Worm (Caenorhabditis elegans) whole organism, mixed stage, embryonic: Measurements from ENCODE around the gene bcl-7.

ENCODE experiments used
- M03D4.4 ChIP-seq: sonication (generic microtip); optimal IDR thresholded peaks from 2 replicates; lab custom pipeline; 2017; ENCODE audit warnings: mild to moderate bottlenecking, missing genetic modification characterization, missing compliant biosample characterization
- bed-3 ChIP-seq: fragments of 200-800 bp; sonication (Bioruptor generic); optimal IDR thresholded peaks from 3 replicates; lab custom pipeline; 2018; ENCODE audit warnings: mild to moderate bottlenecking, missing genetic modification characterization, moderate library complexity, missing compliant biosample characterization
- blmp-1 ChIP-seq: fragments of 150-350 bp; optimal IDR thresholded peaks from 2 replicates; lab custom pipeline; 2014; ENCODE audit warnings: missing biosample characterization, missing genetic modification characterization
- ceh-39 ChIP-seq: fragments of 150-350 bp; optimal IDR thresholded peaks from 2 replicates; lab custom pipeline; 2014; ENCODE audit warnings: missing biosample characterization, missing genetic modification characterization
- ceh-43 ChIP-seq: fragments of 200-800 bp; sonication (Bioruptor generic); optimal IDR thresholded peaks from 2 replicates; lab custom pipeline; 2018; ENCODE audit warnings: mild to moderate bottlenecking, missing genetic modification characterization, moderate library complexity, missing compliant biosample characterization
- ceh-83 ChIP-seq: fragments of 200-800 bp; sonication (Bioruptor generic); optimal IDR thresholded peaks from 2 replicates; lab custom pipeline; 2018; ENCODE audit warnings: mild to moderate bottlenecking, missing genetic modification characterization, missing compliant biosample characterization
- ces-1 ChIP-seq: fragments of 150-350 bp; optimal IDR thresholded peaks from 2 replicates; lab custom pipeline; 2014; ENCODE audit warnings: missing biosample characterization, missing genetic modification reagents, missing genetic modification characterization
- cnd-1 ChIP-seq: fragments of 200-800 bp; sonication (Bioruptor generic); optimal IDR thresholded peaks from 2 replicates; lab custom pipeline; 2018; ENCODE audit warnings: mild to moderate bottlenecking, missing genetic modification characterization, missing compliant biosample characterization
- drap-1 ChIP-seq: fragments of 200-800 bp; sonication (Bioruptor generic); optimal IDR thresholded peaks from 3 replicates; lab custom pipeline; 2018; ENCODE audit warnings: mild to moderate bottlenecking, missing genetic modification characterization, missing compliant biosample characterization
- elt-1 ChIP-seq: sonication (generic microtip); optimal IDR thresholded peaks from 2 replicates; lab custom pipeline; 2017; ENCODE audit warnings: missing genetic modification characterization, mild to moderate bottlenecking, missing compliant biosample characterization, antibody characterized with exemption, moderate library complexity, borderline replicate concordance; ENCODE audit not compliant: insufficient read depth
- elt-3 ChIP-seq: fragments of 150-350 bp; optimal IDR thresholded peaks from 2 replicates; lab custom pipeline; 2014; ENCODE audit warnings: missing biosample characterization, missing genetic modification characterization
- flh-1 ChIP-seq: fragments of 200-800 bp; sonication (Bioruptor generic); optimal IDR thresholded peaks from 2 replicates; lab custom pipeline; 2018; ENCODE audit warnings: mild to moderate bottlenecking, missing genetic modification characterization, moderate library complexity, missing compliant biosample characterization
- hlh-1 ChIP-seq: fragments of 150-350 bp; optimal IDR thresholded peaks from 2 replicates; lab custom pipeline; 2014; ENCODE audit warnings: missing biosample characterization, missing genetic modification reagents, missing genetic modification characterization
- lin-13 ChIP-seq: fragments of 150-350 bp; optimal IDR thresholded peaks from 2 replicates; lab custom pipeline; 2014; ENCODE audit warnings: missing biosample characterization, missing genetic modification characterization
- lsy-2 ChIP-seq: fragments of 150-350 bp; optimal IDR thresholded peaks from 2 replicates; lab custom pipeline; 2014; ENCODE audit warnings: missing biosample characterization, missing genetic modification characterization
- mab-5 ChIP-seq: fragments of 150-350 bp; optimal IDR thresholded peaks from 2 replicates; lab custom pipeline; 2014; ENCODE audit warnings: missing biosample characterization, missing genetic modification characterization
- mep-1 ChIP-seq: fragments of 150-350 bp; optimal IDR thresholded peaks from 2 replicates; lab custom pipeline; 2017; ENCODE audit warnings: missing biosample characterization, missing genetic modification reagents, missing genetic modification characterization, inconsistent platforms
- mls-2 ChIP-seq: sonication (generic microtip); optimal IDR thresholded peaks from 2 replicates; lab custom pipeline; 2016; ENCODE audit warnings: mild to moderate bottlenecking, missing genetic modification characterization, moderate library complexity, missing compliant biosample characterization
- nhr-12 ChIP-seq: fragments of 150-350 bp; optimal IDR thresholded peaks from 2 replicates; lab custom pipeline; 2014; ENCODE audit warnings: missing biosample characterization, missing genetic modification characterization
- nhr-2 ChIP-seq: fragments of 150-350 bp; optimal IDR thresholded peaks from 2 replicates; lab custom pipeline; 2014; ENCODE audit warnings: missing biosample characterization, missing genetic modification characterization
- nhr-28 ChIP-seq: fragments of 150-350 bp; optimal IDR thresholded peaks from 2 replicates; lab custom pipeline; 2014; ENCODE audit warnings: missing biosample characterization, missing genetic modification characterization
- nhr-76 ChIP-seq: sonication (generic microtip); optimal IDR thresholded peaks from 2 replicates; lab custom pipeline; 2017; ENCODE audit warnings: missing biosample characterization, missing genetic modification characterization
- pha-4 ChIP-seq: fragments of 150-350 bp; optimal IDR thresholded peaks from 2 replicates; lab custom pipeline; 2018; ENCODE audit warnings: missing biosample characterization, missing genetic modification reagents, missing genetic modification characterization
- sem-2 ChIP-seq: fragments of 200-800 bp; sonication (Bioruptor generic); optimal IDR thresholded peaks from 2 replicates; lab custom pipeline; 2018; ENCODE audit warnings: mild to moderate bottlenecking, missing genetic modification characterization, missing compliant biosample characterization
- snpc-4 ChIP-seq: fragments of 150-350 bp; optimal IDR thresholded peaks from 2 replicates; lab custom pipeline; 2014; ENCODE audit warnings: missing biosample characterization, missing genetic modification characterization
- sptf-1 ChIP-seq: sonication (generic microtip); optimal IDR thresholded peaks from 2 replicates; lab custom pipeline; 2017; ENCODE audit warnings: mild to moderate bottlenecking, missing genetic modification characterization, moderate library complexity, missing compliant biosample characterization
- unc-120 ChIP-seq: sonication (generic microtip); optimal IDR thresholded peaks from 2 replicates; lab custom pipeline; 2017; ENCODE audit warnings: missing genetic modification characterization, missing compliant biosample characterization; ENCODE audit not compliant: poor library complexity, severe bottlenecking
- unc-39 ChIP-seq: fragments of 150-350 bp; optimal IDR thresholded peaks from 2 replicates; lab custom pipeline; 2014; ENCODE audit warnings: missing biosample characterization, missing genetic modification characterization
- unc-62 ChIP-seq: fragments of 150-350 bp; optimal IDR thresholded peaks from 2 replicates; lab custom pipeline; 2014; ENCODE audit warnings: missing biosample characterization, missing genetic modification reagents, missing genetic modification characterization
- zip-8 ChIP-seq: fragments of 150-350 bp; optimal IDR thresholded peaks from 2 replicates; lab custom pipeline; 2014; ENCODE audit warnings: missing biosample characterization, missing genetic modification characterization
- ztf-11 ChIP-seq: fragments of 150-350 bp; optimal IDR thresholded peaks from 2 replicates; lab custom pipeline; 2014; ENCODE audit warnings: missing biosample characterization, missing genetic modification characterization

bcl-7 gene

ce11 chrIII:5917365-5917958 lies 8.4 kb upstream of the bcl-7 start:
- TF ChIP-seq blmp-1 (no peak), bed-3 (no peak), pha-4 (no peak), mls-2 (no peak), drap-1 (no peak)

DNA sequence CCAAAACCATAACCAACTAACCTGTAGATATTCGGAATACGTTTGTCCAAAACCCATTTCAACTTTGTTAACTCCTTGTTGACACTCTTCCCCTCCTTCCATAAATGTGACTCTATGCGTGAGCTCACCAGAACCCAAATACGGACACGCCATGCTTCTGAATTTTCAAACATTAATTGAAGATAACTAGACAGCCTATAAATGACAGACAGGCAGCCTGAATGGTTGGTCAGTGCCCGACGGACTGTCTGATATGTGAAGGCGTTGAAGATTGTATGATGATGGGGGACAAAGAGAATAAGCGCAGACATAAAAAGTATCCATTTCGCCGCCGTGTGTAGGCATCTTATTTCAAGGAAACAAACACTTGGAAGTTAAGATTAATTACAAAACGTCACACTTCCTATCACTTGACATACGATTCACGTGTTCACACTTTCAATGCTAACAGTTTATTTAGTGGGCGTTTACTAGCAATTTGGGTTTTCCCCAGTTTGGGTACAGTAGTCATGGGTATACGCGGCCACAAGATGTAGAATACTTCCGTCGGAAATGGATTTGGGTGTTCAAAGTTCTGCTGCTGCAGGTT lies 6.0 kb upstream of the bcl-7 start, which contains the start of the genes tdo-2 and C28H8.2:
Gene tdo-2, minus strand, starts transcription at position 157 of the 589 bp plus-strand sequence.
Gene C28H8.2, plus strand, starts transcription at position 524 of the 589 bp plus-strand sequence.
- TF ChIP-seq unc-120 (tag; lab: Kevin White, UChicago) = no peak
- TF ChIP-seq ztf-11 (tag; lab: Kevin White, UChicago) = no peak
- no peak for TF ChIP-seq ceh-43
- no peak for TF ChIP-seq ces-1 (GFP tag; lab: Kevin White, UChicago)
- no peak for TF ChIP-seq elt-1 (tag; lab: Kevin White, UChicago)
- TF ChIP-seq drap-1 = no peak
- no peak for TF ChIP-seq ceh-39 (tag; lab: Kevin White, UChicago)
- no peak for TF ChIP-seq sem-2
- no peak for TF ChIP-seq cnd-1
- TF ChIP-seq nhr-76 (tag; lab: Kevin White, UChicago) = no peak
- TF ChIP-seq unc-39 = no peak

DNA sequence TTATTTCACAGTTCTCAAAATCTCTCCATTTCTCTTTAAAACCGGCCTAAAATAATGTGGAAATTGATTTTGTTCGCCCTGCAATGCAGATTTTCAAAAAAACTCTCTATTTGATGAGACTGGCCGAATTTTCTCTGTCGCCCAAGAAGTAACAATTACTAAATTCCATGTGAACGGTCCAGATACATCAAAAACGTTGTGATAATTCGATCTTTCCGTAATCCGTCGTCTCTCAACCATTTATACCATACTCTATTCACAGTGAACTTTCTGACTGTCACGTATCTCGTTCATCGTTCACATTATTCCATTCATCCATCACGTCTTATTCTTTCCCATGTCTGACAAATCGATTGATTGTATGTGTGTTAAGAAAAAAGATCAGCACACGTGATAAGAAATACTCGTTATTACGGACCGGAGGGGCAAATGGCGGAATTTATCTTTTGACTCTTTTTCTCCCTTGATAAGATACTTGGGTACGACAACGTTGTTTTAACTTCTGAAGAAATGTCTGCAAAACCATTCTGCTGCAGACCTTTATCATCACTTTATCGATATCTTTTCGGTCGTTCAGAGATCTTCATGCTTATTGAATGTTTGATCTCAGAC lies 4.7 kb upstream of the bcl-7 start:
- TF ChIP-seq cnd-1 (no peak), mls-2 (no peak), drap-1 (no peak), lin-13 (no peak), sptf-1 (tag; lab: Kevin White, UChicago) (no peak), zip-8 (tag; lab: Kevin White, UChicago) (no peak), M03D4.4 (tag; lab: Kevin White, UChicago) (no peak), nhr-12 (tag; lab: Kevin White, UChicago) (no peak), bed-3 (no peak), ceh-83 (no peak), elt-3 (tag; lab: Kevin White, UChicago) (no peak), flh-1 (GFP tag; lab: Kevin White, UChicago) (no peak), unc-39 (no peak), mep-1 (tag; lab: Kevin White, UChicago) (no peak)

DNA sequence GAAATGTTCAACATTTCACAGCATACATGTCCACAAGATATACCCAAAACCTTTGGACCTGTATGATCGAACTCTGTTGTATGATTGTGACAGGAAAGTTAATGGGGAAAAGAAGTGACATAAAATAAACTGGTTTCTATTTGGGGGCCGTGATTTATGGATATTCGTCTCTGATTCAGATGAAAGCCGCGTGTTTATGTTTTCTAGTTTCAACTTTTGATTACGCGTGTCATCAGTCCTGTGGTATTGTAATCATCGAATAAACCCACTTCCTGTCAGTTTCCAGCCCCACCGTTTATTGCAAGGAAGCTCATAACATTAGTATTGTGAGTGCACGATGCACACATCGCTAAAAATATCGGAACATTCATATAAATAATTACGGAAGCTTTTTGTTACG lies 3.6 kb upstream of the bcl-7 start:
- TF ChIP-seq lin-13 = no peak
- TF ChIP-seq, all 35 proteins: peak for 0

DNA sequence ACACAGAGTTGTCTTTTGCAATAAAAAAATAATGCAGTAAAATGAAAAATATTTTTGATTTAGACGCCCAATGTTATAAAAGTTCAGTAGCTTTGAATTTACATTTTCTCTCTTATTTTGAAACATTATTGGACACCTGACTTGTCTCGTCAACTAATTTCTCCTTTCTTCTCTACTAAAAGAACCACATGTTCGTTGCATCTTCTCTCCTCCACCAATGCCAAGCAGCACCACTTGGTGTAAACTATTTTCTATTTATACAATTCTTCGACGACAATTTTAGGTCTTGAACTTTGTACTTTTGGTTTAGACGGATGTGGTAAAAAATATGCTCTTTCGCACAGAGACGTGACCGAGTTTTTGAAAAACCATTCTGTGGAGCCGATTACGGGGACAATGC lies 4.8 kb downstream of the bcl-7 start:
- TF ChIP-seq nhr-28 (tag; lab: Kevin White, UChicago) = no peak
- TF ChIP-seq hlh-1 (tag; lab: Kevin White, UChicago) = peak; percentile 95
- no peak for TF ChIP-seq nhr-12 (tag; lab: Kevin White, UChicago)
- peak; percentile 17 for TF ChIP-seq unc-120 (tag; lab: Kevin White, UChicago)
- TF ChIP-seq unc-62 (GFP tag; lab: Kevin White, UChicago) = peak; percentile 27
- no peak for TF ChIP-seq flh-1 (GFP tag; lab: Kevin White, UChicago)
- no peak for TF ChIP-seq sptf-1 (tag; lab: Kevin White, UChicago)
- TF ChIP-seq mab-5 = no peak

ce11 chrIII:5931433-5931994 lies 5.6 kb downstream of the bcl-7 start, which contains the start of gene EGAP1.5:
Gene EGAP1.5, plus strand, starts transcription at chrIII:5931721.
- peak; percentile 81 for TF ChIP-seq unc-120 (tag; lab: Kevin White, UChicago)
- TF ChIP-seq nhr-2 (tag; lab: Kevin White, UChicago) = no peak
- no peak for TF ChIP-seq ztf-11 (tag; lab: Kevin White, UChicago)
- peak; percentile 97 for TF ChIP-seq hlh-1 (tag; lab: Kevin White, UChicago)
- no peak for TF ChIP-seq snpc-4 (tag; lab: Kevin White, UChicago)
- TF ChIP-seq ceh-39 (tag; lab: Kevin White, UChicago) = no peak
- TF ChIP-seq unc-62 (GFP tag; lab: Kevin White, UChicago) = peak; percentile 62
- no peak for TF ChIP-seq lsy-2 (tag; lab: Kevin White, UChicago)
- TF ChIP-seq, all 35 proteins: peak for 3
